Worm (Caenorhabditis elegans) whole organism, young adult: Measurements from ENCODE around the gene glb-17.

ENCODE experiments used
- B0019.2 ChIP-seq: fragments of 200-800 bp; sonication (Bioruptor generic); conservative IDR thresholded peaks from 2 replicates; pipeline ENCODE4 v1.3.6; 2022; ENCODE audit warnings: missing genetic modification reagents, missing genetic modification characterization, missing compliant biosample characterization
- B0035.1 ChIP-seq: sonication (generic microtip); optimal IDR thresholded peaks from 2 replicates; lab custom pipeline; 2016; ENCODE audit warnings: missing genetic modification characterization, mild to moderate bottlenecking, missing compliant biosample characterization, missing genotype, missing genetic modification reagents
- B0261.1 ChIP-seq: sonication (generic microtip); optimal IDR thresholded peaks from 2 replicates; lab custom pipeline; 2016; ENCODE audit warnings: mild to moderate bottlenecking, missing genetic modification characterization, moderate library complexity, missing compliant biosample characterization
- F10E7.11 ChIP-seq: sonication (generic microtip); optimal IDR thresholded peaks from 2 replicates; lab custom pipeline; 2017; ENCODE audit warnings: mild to moderate bottlenecking, missing genetic modification characterization, moderate library complexity, missing compliant biosample characterization
- F22D6.2 ChIP-seq: sonication (generic microtip); optimal IDR thresholded peaks from 2 replicates; lab custom pipeline; 2016; ENCODE audit warnings: mild to moderate bottlenecking, missing genetic modification characterization, missing compliant biosample characterization
- F55B11.4 ChIP-seq: sonication (generic microtip); optimal IDR thresholded peaks from 2 replicates; lab custom pipeline; 2016; ENCODE audit warnings: missing compliant biosample characterization, missing genetic modification characterization, borderline replicate concordance; ENCODE audit not compliant: insufficient read depth
- F57A8.1 ChIP-seq: fragments of 200-800 bp; sonication (Bioruptor generic); optimal IDR thresholded peaks from 2 replicates; lab custom pipeline; 2018; ENCODE audit warnings: mild to moderate bottlenecking, missing genetic modification characterization, moderate library complexity, missing compliant biosample characterization
- aptf-2 ChIP-seq: fragments of 200-800 bp; sonication (Bioruptor generic); conservative IDR thresholded peaks from 2 replicates; pipeline ENCODE4 v1.3.6; 2022; ENCODE audit warnings: missing genetic modification reagents, missing genetic modification characterization, missing compliant biosample characterization
- aptf-3 ChIP-seq: fragments of 200-800 bp; sonication (Bioruptor generic); IDR thresholded peaks from 2 replicates; pipeline ENCODE4 v1.3.6; 2022; ENCODE audit warnings: missing genetic modification characterization, missing compliant biosample characterization
- attf-5 ChIP-seq: fragments of 200-800 bp; sonication (Bioruptor generic); optimal IDR thresholded peaks from 2 replicates; lab custom pipeline; 2018; ENCODE audit warnings: mild to moderate bottlenecking, missing genetic modification characterization, missing compliant biosample characterization
- attf-6 ChIP-seq: fragments of 200-800 bp; sonication (Bioruptor generic); IDR thresholded peaks from 2 replicates; pipeline ENCODE4 v1.3.6; 2022; ENCODE audit warnings: missing genetic modification reagents, missing genetic modification characterization, missing compliant biosample characterization
- bed-1 ChIP-seq: fragments of 200-800 bp; sonication (Bioruptor generic); IDR thresholded peaks from 2 replicates; pipeline ENCODE4 v1.3.6; 2022; ENCODE audit warnings: missing genetic modification reagents, missing genetic modification characterization, missing compliant biosample characterization
- bed-2 ChIP-seq: fragments of 200-800 bp; sonication (Bioruptor generic); IDR thresholded peaks from 2 replicates; pipeline ENCODE4 v1.3.6; 2022; ENCODE audit warnings: missing genetic modification reagents, missing genetic modification characterization, missing compliant biosample characterization
- ccch-3 ChIP-seq: fragments of 200-800 bp; sonication (Bioruptor generic); optimal IDR thresholded peaks from 2 replicates; lab custom pipeline; 2018; ENCODE audit warnings: mild to moderate bottlenecking, missing genetic modification characterization, missing compliant biosample characterization
- cebp-1 ChIP-seq, 2 experiments: fragments of 200-800 bp in 1 of 2; sonication (Bioruptor generic) in 1 of 2; sonication (generic microtip) in 1 of 2; IDR thresholded peaks in 1 of 2; optimal IDR thresholded peaks in 1 of 2; 2 replicates each; pipeline versions ENCODE4 v1.3.6 to Lab custom; 2017 to 2022; ENCODE audit warnings: missing compliant biosample characterization in 2 of 2, missing genetic modification characterization in 2 of 2, mild to moderate bottlenecking in 1 of 2, missing genetic modification reagents in 1 of 2, moderate library complexity in 1 of 2
- ceh-100 ChIP-seq: fragments of 200-800 bp; sonication (Bioruptor generic); IDR thresholded peaks from 2 replicates; pipeline ENCODE4 v1.3.6; 2022; ENCODE audit warnings: missing genetic modification reagents, missing genetic modification characterization, missing compliant biosample characterization
- ceh-79 ChIP-seq: sonication (generic microtip); optimal IDR thresholded peaks from 2 replicates; lab custom pipeline; 2017; ENCODE audit warnings: mild to moderate bottlenecking, missing genetic modification characterization, missing compliant biosample characterization
- ceh-91 ChIP-seq: fragments of 200-800 bp; sonication (Bioruptor generic); IDR thresholded peaks from 2 replicates; pipeline ENCODE4 v1.3.6; 2022; ENCODE audit warnings: missing genetic modification reagents, missing genetic modification characterization, missing compliant biosample characterization
- chd-7 ChIP-seq: sonication (generic microtip); optimal IDR thresholded peaks from 2 replicates; lab custom pipeline; 2016; ENCODE audit warnings: mild to moderate bottlenecking, missing genetic modification characterization, moderate library complexity, missing compliant biosample characterization
- dox-1 ChIP-seq: fragments of 200-800 bp; sonication (Bioruptor generic); IDR thresholded peaks from 2 replicates; pipeline ENCODE4 v1.3.6; 2022; ENCODE audit warnings: missing genetic modification reagents, missing genetic modification characterization, missing compliant biosample characterization
- dpff-1 ChIP-seq: sonication (generic microtip); optimal IDR thresholded peaks from 2 replicates; lab custom pipeline; 2017; ENCODE audit warnings: mild to moderate bottlenecking, missing genetic modification characterization, missing compliant biosample characterization
- dpl-1 ChIP-seq: fragments of 150-350 bp; optimal IDR thresholded peaks from 2 replicates; lab custom pipeline; 2014; ENCODE audit warnings: missing biosample characterization, missing genetic modification reagents, missing genetic modification characterization
- efl-1 ChIP-seq: fragments of 150-350 bp; optimal IDR thresholded peaks from 2 replicates; lab custom pipeline; 2014; ENCODE audit warnings: missing biosample characterization, missing genetic modification reagents, missing genetic modification characterization
- egl-44 ChIP-seq: fragments of 200-800 bp; sonication (Bioruptor generic); IDR thresholded peaks from 2 replicates; pipeline ENCODE4 v1.3.6; 2022; ENCODE audit warnings: missing genetic modification reagents, missing genetic modification characterization, missing compliant biosample characterization
- ekl-4 ChIP-seq: fragments of 200-800 bp; sonication (Bioruptor generic); IDR thresholded peaks from 2 replicates; pipeline ENCODE4 v1.3.6; 2022; ENCODE audit warnings: missing genetic modification reagents, missing genetic modification characterization, missing compliant biosample characterization
- fkh-3 ChIP-seq: sonication (generic microtip); optimal IDR thresholded peaks from 2 replicates; lab custom pipeline; 2016; ENCODE audit warnings: mild to moderate bottlenecking, missing genetic modification characterization, missing compliant biosample characterization
- hmg-1.2 ChIP-seq: fragments of 200-800 bp; sonication (Bioruptor generic); IDR thresholded peaks from 2 replicates; pipeline ENCODE4 v1.3.6; 2022; ENCODE audit warnings: missing genetic modification reagents, missing genetic modification characterization, missing compliant biosample characterization
- hmg-20 ChIP-seq: fragments of 200-800 bp; sonication (Bioruptor generic); IDR thresholded peaks from 2 replicates; pipeline ENCODE4 v1.3.6; 2022; ENCODE audit warnings: missing genetic modification reagents, missing genetic modification characterization, missing compliant biosample characterization
- hrde-1 ChIP-seq: sonication (generic microtip); optimal IDR thresholded peaks from 2 replicates; lab custom pipeline; 2016; ENCODE audit warnings: missing genetic modification characterization, mild to moderate bottlenecking, missing compliant biosample characterization, moderate library complexity, missing genotype, missing genetic modification reagents, borderline replicate concordance
- lin-35 ChIP-seq, 3 experiments: fragments of 150-350 bp in 2 of 3; sonication (generic microtip) in 1 of 3; optimal IDR thresholded peaks; 2 replicates each; lab custom pipeline; 2014 to 2018; ENCODE audit warnings: missing biosample characterization in 3 of 3, missing genetic modification characterization in 3 of 3, missing genetic modification reagents in 3 of 3
- lin-40 ChIP-seq: sonication (generic microtip); optimal IDR thresholded peaks from 2 replicates; lab custom pipeline; 2016; ENCODE audit warnings: missing genetic modification characterization, mild to moderate bottlenecking, missing compliant biosample characterization, missing genotype, missing genetic modification reagents
- nfyb-1 ChIP-seq: fragments of 200-800 bp; sonication (Bioruptor generic); IDR thresholded peaks from 2 replicates; pipeline ENCODE4 v1.3.6; 2022; ENCODE audit warnings: missing genetic modification reagents, missing genetic modification characterization, missing compliant biosample characterization
- nhr-90 ChIP-seq: sonication (generic microtip); optimal IDR thresholded peaks from 2 replicates; lab custom pipeline; 2016; ENCODE audit warnings: missing genotype, mild to moderate bottlenecking, missing genetic modification characterization, missing compliant biosample characterization
- rec-8 ChIP-seq, 2 experiments: sonication (generic microtip); optimal IDR thresholded peaks; 2 replicates each; lab custom pipeline; 2016; ENCODE audit warnings: mild to moderate bottlenecking in 2 of 2, missing genetic modification characterization in 2 of 2, missing genetic modification reagents in 2 of 2, missing genotype in 2 of 2, missing biosample characterization in 1 of 2, missing compliant biosample characterization in 1 of 2, moderate library complexity in 1 of 2
- repo-1 ChIP-seq: sonication (generic microtip); optimal IDR thresholded peaks from 2 replicates; lab custom pipeline; 2017; ENCODE audit warnings: mild to moderate bottlenecking, missing genetic modification characterization, missing compliant biosample characterization
- sea-2 ChIP-seq: fragments of 200-800 bp; sonication (Bioruptor generic); IDR thresholded peaks from 2 replicates; pipeline ENCODE4 v1.3.6; 2022; ENCODE audit warnings: missing genetic modification characterization, missing compliant biosample characterization
- snpc-3.4 ChIP-seq: sonication (generic microtip); optimal IDR thresholded peaks from 2 replicates; lab custom pipeline; 2017; ENCODE audit warnings: missing genetic modification characterization, mild to moderate bottlenecking, missing compliant biosample characterization, antibody characterized with exemption, moderate library complexity, missing genotype, missing genetic modification reagents
- tbp1 ChIP-seq: fragments of 200-800 bp; sonication (Bioruptor generic); optimal IDR thresholded peaks from 2 replicates; lab custom pipeline; 2018; ENCODE audit warnings: mild to moderate bottlenecking, missing genetic modification characterization, missing compliant biosample characterization
- unc-130 ChIP-seq: sonication (generic microtip); optimal IDR thresholded peaks from 2 replicates; lab custom pipeline; 2016; ENCODE audit warnings: missing genetic modification reagents, missing genetic modification characterization, missing compliant biosample characterization
- zfh-2 ChIP-seq: fragments of 200-800 bp; sonication (Bioruptor generic); conservative IDR thresholded peaks from 2 replicates; pipeline ENCODE4 v1.3.6; 2022; ENCODE audit warnings: missing genetic modification reagents, missing genetic modification characterization, missing compliant biosample characterization
- ztf-18 ChIP-seq: sonication (generic microtip); optimal IDR thresholded peaks from 2 replicates; lab custom pipeline; 2016; ENCODE audit warnings: missing genotype, mild to moderate bottlenecking, missing genetic modification characterization, missing compliant biosample characterization
- ztf-28 ChIP-seq: fragments of 200-800 bp; sonication (Bioruptor generic); IDR thresholded peaks from 2 replicates; pipeline ENCODE4 v1.3.6; 2022; ENCODE audit warnings: missing genetic modification reagents, missing genetic modification characterization, missing compliant biosample characterization
- ztf-6 ChIP-seq: fragments of 200-800 bp; sonication (Bioruptor generic); IDR thresholded peaks from 2 replicates; pipeline ENCODE4 v1.3.6; 2022; ENCODE audit warnings: missing genetic modification reagents, missing genetic modification characterization, missing compliant biosample characterization

Gene glb-17

DNA sequence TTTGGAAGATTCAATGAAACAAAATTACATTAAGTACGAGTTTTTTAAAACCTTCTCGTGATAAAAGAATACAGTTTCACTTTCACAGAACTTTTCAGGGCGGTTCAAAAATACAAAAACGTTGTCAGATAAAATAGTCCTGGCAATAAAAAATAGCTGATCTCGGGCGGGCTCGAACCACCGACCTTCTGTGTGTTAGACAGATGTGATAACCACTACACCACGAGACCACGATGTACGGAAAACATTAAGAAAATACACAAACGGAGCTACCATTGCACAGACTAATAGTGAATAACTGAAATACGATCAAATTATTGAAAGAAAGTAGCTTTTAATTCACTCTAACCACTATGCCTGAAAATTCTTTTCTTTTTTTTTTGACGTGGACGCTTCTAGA lies 15.9 kb downstream of the glb-17 start (continued):
- TF ChIP-seq ekl-4 (GFP tag; lab: Robert Waterston, UW) (no peak), B0019.2 (GFP tag; lab: Robert Waterston, UW) (no peak), ztf-18 (tag; lab: Kevin White, UChicago) (peak; percentile 40), F55B11.4 (tag; lab: Kevin White, UChicago) (no peak), ceh-100 (GFP tag; lab: Robert Waterston, UW) (no peak), ztf-6 (GFP tag; lab: Robert Waterston, UW) (0 out of 2 replicates have a peak, but pooled peaks have one; percentile 79), lin-35 (GFP tag; optimal IDR thresholded peaks at IDR 0.05; lab: Kevin White, UChicago) (no peak), dpl-1 (GFP tag; lab: Kevin White, UChicago) (no peak), efl-1 (no peak), repo-1 (tag; lab: Kevin White, UChicago) (peak; percentile 42), F57A8.1 (GFP tag; lab: Kevin White, UChicago) (no peak), B0035.1 (no peak), attf-5 (GFP tag; lab: Kevin White, UChicago) (no peak), fkh-3 (no peak), snpc-3.4 (tag; lab: Kevin White, UChicago) (no peak)

DNA sequence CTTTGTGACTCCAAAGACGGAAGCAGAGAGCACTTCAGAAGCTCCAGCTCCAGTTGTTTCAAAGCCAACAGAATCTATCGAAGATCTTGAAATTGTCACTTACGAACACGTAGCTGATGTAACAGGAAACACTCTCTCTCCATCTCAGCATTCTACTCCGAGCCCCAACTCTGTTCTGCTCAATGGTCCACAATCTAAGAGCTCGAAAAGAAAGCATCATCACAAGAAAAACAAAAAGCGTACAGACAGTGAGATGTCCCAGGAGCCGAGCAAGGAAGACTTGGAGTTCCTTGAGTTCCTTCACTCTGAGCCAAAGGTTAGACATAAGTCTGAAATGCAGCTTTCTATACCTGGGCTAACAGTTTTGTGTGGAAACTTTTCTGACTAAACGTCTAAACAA lies 20.8 kb downstream of the glb-17 start:
- TF ChIP-seq cebp-1 (GFP tag; IDR thresholded peaks at IDR 0.05; lab: Robert Waterston, UW) (no peak), cebp-1 (tag; optimal IDR thresholded peaks at IDR 0.05; lab: Kevin White, UChicago) (no peak), unc-130 (GFP tag; lab: Kevin White, UChicago) (no peak), bed-2 (GFP tag; lab: Robert Waterston, UW) (no peak), nhr-90 (tag; lab: Kevin White, UChicago) (no peak), hmg-20 (GFP tag; lab: Robert Waterston, UW) (no peak)

DNA sequence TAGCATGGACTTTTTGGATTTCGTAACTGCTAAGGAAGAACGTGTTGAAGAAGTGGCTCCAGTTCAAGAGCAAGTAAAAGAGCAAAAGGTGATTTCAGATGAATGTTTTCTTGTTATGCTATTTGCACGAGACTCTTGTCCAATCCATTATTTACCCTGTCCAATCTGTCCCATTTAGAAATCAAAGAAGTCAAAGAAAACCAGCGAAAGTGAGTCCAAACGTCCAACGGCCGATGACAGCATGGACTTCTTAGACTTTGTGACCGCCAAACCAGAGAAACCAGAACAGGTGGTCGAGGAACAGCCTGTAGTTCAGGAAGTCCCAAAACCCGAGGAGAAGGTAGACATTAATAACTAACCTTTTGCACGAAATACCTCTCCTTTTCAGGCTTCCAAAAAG lies 21.6 kb downstream of the glb-17 start:
- TF ChIP-seq dpff-1 (tag; lab: Kevin White, UChicago) (no peak), F10E7.11 (no peak), cebp-1 (GFP tag; IDR thresholded peaks at IDR 0.05; lab: Robert Waterston, UW) (no peak), cebp-1 (tag; optimal IDR thresholded peaks at IDR 0.05; lab: Kevin White, UChicago) (peak; percentile 23)
- TF ChIP-seq, all 124 proteins: peak for 1

DNA sequence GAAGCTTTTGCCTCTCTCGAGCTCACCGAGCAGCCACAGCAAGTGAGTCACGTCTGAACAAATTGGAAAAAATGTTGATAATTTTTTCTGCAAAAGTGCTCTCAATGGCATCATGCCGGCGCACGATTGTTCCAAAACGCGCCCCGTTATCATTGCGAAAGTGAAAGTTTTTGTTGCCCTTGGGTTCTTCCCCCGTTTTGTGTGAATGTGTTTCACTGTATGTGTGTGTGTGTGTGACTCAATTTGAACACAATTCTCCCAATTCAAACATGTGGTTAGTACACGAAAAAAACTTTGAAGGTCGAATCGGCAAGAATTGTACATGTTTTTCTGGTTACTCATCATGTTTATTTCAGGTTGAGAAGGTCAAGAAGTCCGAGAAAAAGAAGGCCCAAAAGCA lies 23.7 kb downstream of the glb-17 start:
- no peak for TF ChIP-seq bed-1 (GFP tag; lab: Robert Waterston, UW)
- TF ChIP-seq ceh-91 = no peak
- TF ChIP-seq cebp-1 (GFP tag; IDR thresholded peaks at IDR 0.05; lab: Robert Waterston, UW) = peak; percentile 67; the same call in 1 of the 2 replicates
- TF ChIP-seq cebp-1 (tag; optimal IDR thresholded peaks at IDR 0.05; lab: Kevin White, UChicago) = peak; percentile 68
- TF ChIP-seq rec-8 (tag; optimal IDR thresholded peaks at IDR 0.05; lab: Kevin White, UChicago) = no peak
- TF ChIP-seq zfh-2 (GFP tag; lab: Robert Waterston, UW) = no peak
- TF ChIP-seq aptf-2 = no peak
- no peak for TF ChIP-seq nhr-90 (tag; lab: Kevin White, UChicago)
- no peak for TF ChIP-seq nfyb-1 (GFP tag; lab: Robert Waterston, UW)
- TF ChIP-seq egl-44 = 0 out of 2 replicates have a peak, but pooled peaks have one; percentile 36
- TF ChIP-seq F22D6.2 (tag; lab: Kevin White, UChicago) = no peak
- TF ChIP-seq ztf-28 = no peak
- no peak for TF ChIP-seq hrde-1 (tag; lab: Kevin White, UChicago)
- peak; percentile 8 for TF ChIP-seq tbp1
- no peak for TF ChIP-seq aptf-3 (GFP tag; lab: Robert Waterston, UW)
- peak; percentile 50; the same call in 1 of the 2 replicates for TF ChIP-seq dox-1 (GFP tag; lab: Robert Waterston, UW)
- TF ChIP-seq ceh-79 (tag; lab: Kevin White, UChicago) = no peak
- TF ChIP-seq hmg-1.2 = no peak
- no peak for TF ChIP-seq ccch-3 (GFP tag; lab: Kevin White, UChicago)
- no peak for TF ChIP-seq chd-7
- TF ChIP-seq sea-2 = no peak
- peak; percentile 3 for TF ChIP-seq lin-40
- TF ChIP-seq attf-5 (GFP tag; lab: Kevin White, UChicago) = peak; percentile 33
- no peak for TF ChIP-seq B0261.1
- TF ChIP-seq attf-6 (GFP tag; lab: Robert Waterston, UW) = no peak
